Worm (Caenorhabditis elegans): Measurements from ENCODE around the gene F37C4.8.

ce11 chrIV:3875260-3875659 is 5.8 kb downstream of the F37C4.8 start:
- no peak for TF ChIP-seq sea-1 (GFP tag; conservative IDR thresholded peaks at IDR 0.05)
- TF ChIP-seq ama-1 (optimal IDR thresholded peaks at IDR 0.05), result no peak
- no peak for TF ChIP-seq aly-1 (tag; optimal IDR thresholded peaks at IDR 0.05)
